Fruit fly (Drosophila melanogaster) whole organism, embryonic: Measurements from ENCODE around the gene dbo.

ENCODE experiments used
- Atf3 ChIP-seq: fragments of 200-800 bp; sonication (Bioruptor generic); optimal IDR thresholded peaks from 3 replicates; lab custom pipeline; 2016; ENCODE audit warnings: missing biosample characterization, missing genetic modification characterization
- CG10543 ChIP-seq: fragments of 200-800 bp; sonication (Bioruptor generic); optimal IDR thresholded peaks from 3 replicates; lab custom pipeline; 2017; ENCODE audit warnings: missing biosample characterization, mild to moderate bottlenecking, missing genetic modification characterization, moderate library complexity
- CG11456 ChIP-seq: fragments of 200-800 bp; sonication (Bioruptor generic); IDR thresholded peaks from 3 replicates; pipeline ENCODE4 v1.3.6; 2022; ENCODE audit warnings: missing biosample characterization, missing genetic modification characterization
- CG11504 ChIP-seq: fragments of 200-800 bp; sonication (Bioruptor generic); optimal IDR thresholded peaks from 3 replicates; lab custom pipeline; 2019; ENCODE audit warnings: missing biosample characterization, mild to moderate bottlenecking, missing genetic modification characterization, moderate library complexity
- CG12391 ChIP-seq: fragments of 200-800 bp; sonication (Bioruptor generic); optimal IDR thresholded peaks from 3 replicates; lab custom pipeline; 2018; ENCODE audit warnings: missing biosample characterization, mild to moderate bottlenecking, missing genetic modification characterization, moderate library complexity
- CG13424 ChIP-seq: fragments of 200-800 bp; sonication (Bioruptor generic); optimal IDR thresholded peaks from 2 replicates; lab custom pipeline; 2019; ENCODE audit warnings: missing biosample characterization, mild to moderate bottlenecking, missing genetic modification characterization, moderate library complexity
- CG17361 ChIP-seq: fragments of 200-800 bp; sonication (Bioruptor generic); IDR thresholded peaks from 3 replicates; pipeline ENCODE4 v1.3.6; 2022; ENCODE audit warnings: missing biosample characterization, missing genetic modification characterization
- CG17612 ChIP-seq: fragments of 200-800 bp; sonication (Bioruptor generic); IDR thresholded peaks from 2 replicates; pipeline ENCODE4 v1.3.6; 2022; ENCODE audit warnings: missing biosample characterization, missing genetic modification characterization
- CG30020 ChIP-seq: fragments of 200-800 bp; optimal IDR thresholded peaks from 2 replicates; lab custom pipeline; 2019; ENCODE audit warnings: missing biosample characterization, mild to moderate bottlenecking, missing genetic modification characterization, moderate library complexity
- CG33557 ChIP-seq: fragments of 200-800 bp; sonication (Bioruptor generic); optimal IDR thresholded peaks from 2 replicates; lab custom pipeline; 2019; ENCODE audit warnings: missing biosample characterization, mild to moderate bottlenecking, missing genetic modification characterization, moderate library complexity
- CG3838 ChIP-seq: fragments of 200-800 bp; sonication (Bioruptor generic); optimal IDR thresholded peaks from 3 replicates; lab custom pipeline; 2016; ENCODE audit warnings: missing biosample characterization, missing genetic modification characterization
- CG42726 ChIP-seq: fragments of 200-800 bp; sonication (Bioruptor generic); IDR thresholded peaks from 2 replicates; pipeline ENCODE4 v1.3.6; 2022; ENCODE audit warnings: missing biosample characterization, missing genetic modification characterization; ENCODE audit not compliant: partially characterized antibody
- CG43689 ChIP-seq: fragments of 200-800 bp; sonication (Bioruptor generic); IDR thresholded peaks from 2 replicates; pipeline ENCODE4 v1.3.6; 2022; ENCODE audit warnings: missing biosample characterization, missing genetic modification characterization
- CG4424 ChIP-seq: fragments of 200-800 bp; sonication (Bioruptor generic); optimal IDR thresholded peaks from 3 replicates; lab custom pipeline; 2016; ENCODE audit warnings: missing biosample characterization, missing genetic modification characterization
- CG7839 ChIP-seq: fragments of 200-800 bp; sonication (Bioruptor generic); optimal IDR thresholded peaks from 3 replicates; lab custom pipeline; 2018; ENCODE audit warnings: missing biosample characterization, mild to moderate bottlenecking, missing genetic modification characterization, moderate library complexity
- CG9727 ChIP-seq: fragments of 200-800 bp; sonication (Bioruptor generic); optimal IDR thresholded peaks from 3 replicates; lab custom pipeline; 2017; ENCODE audit warnings: missing biosample characterization, mild to moderate bottlenecking, missing genetic modification characterization
- Elba2 ChIP-seq: fragments of 200-800 bp; sonication (Bioruptor generic); optimal IDR thresholded peaks from 3 replicates; lab custom pipeline; 2016; ENCODE audit warnings: missing biosample characterization, missing genetic modification characterization
- Meics ChIP-seq: fragments of 200-800 bp; sonication (Bioruptor generic); optimal IDR thresholded peaks from 2 replicates; lab custom pipeline; 2017; ENCODE audit warnings: missing biosample characterization, mild to moderate bottlenecking, missing genetic modification characterization
- Mes4 ChIP-seq: fragments of 200-800 bp; sonication (Bioruptor generic); optimal IDR thresholded peaks from 2 replicates; lab custom pipeline; 2016; ENCODE audit warnings: missing biosample characterization, missing genetic modification characterization
- Nf-YB ChIP-seq: fragments of 200-800 bp; sonication (Bioruptor generic); optimal IDR thresholded peaks from 3 replicates; lab custom pipeline; 2019; ENCODE audit warnings: missing biosample characterization, mild to moderate bottlenecking, missing genetic modification characterization, moderate library complexity
- Oaz ChIP-seq: fragments of 200-800 bp; sonication (Bioruptor generic); IDR thresholded peaks from 2 replicates; pipeline ENCODE4 v1.3.6; 2022; ENCODE audit warnings: missing biosample characterization, missing genetic modification characterization
- Oli ChIP-seq: fragments of 200-800 bp; sonication (Bioruptor generic); optimal IDR thresholded peaks from 2 replicates; lab custom pipeline; 2018; ENCODE audit warnings: missing biosample characterization, mild to moderate bottlenecking, missing genetic modification characterization, moderate library complexity
- Side ChIP-seq: fragments of 200-800 bp; sonication (Bioruptor generic); optimal IDR thresholded peaks from 2 replicates; lab custom pipeline; 2016; ENCODE audit warnings: missing biosample characterization, missing genetic modification characterization
- Ssrp ChIP-seq: fragments of 200-800 bp; sonication (Bioruptor generic); optimal IDR thresholded peaks from 2 replicates; lab custom pipeline; 2018; ENCODE audit warnings: missing biosample characterization, mild to moderate bottlenecking, missing genetic modification characterization, moderate library complexity
- TFAM ChIP-seq: fragments of 200-800 bp; sonication (Bioruptor generic); optimal IDR thresholded peaks from 2 replicates; lab custom pipeline; 2017; ENCODE audit warnings: missing biosample characterization, missing genetic modification characterization, inconsistent platforms
- Trl ChIP-seq, 3 experiments: fragments of >200 bp in 2 of 3; fragments of 200-800 bp in 1 of 3; sonication (Bioruptor generic) in 1 of 3; optimal IDR thresholded peaks; 2 replicates in 1 of 3; 3 replicates in 2 of 3; lab custom pipeline; 2016 to 2017; ENCODE audit warnings: missing biosample characterization in 1 of 3, missing genetic modification characterization in 1 of 3
- abd-A ChIP-seq: fragments of 200-800 bp; sonication (Bioruptor generic); optimal IDR thresholded peaks from 3 replicates; lab custom pipeline; 2019; ENCODE audit warnings: missing biosample characterization, mild to moderate bottlenecking, missing genetic modification characterization, moderate library complexity
- aop ChIP-seq: fragments of 200-800 bp; sonication (Bioruptor generic); IDR thresholded peaks from 2 replicates; pipeline ENCODE4 v1.3.6; 2022; ENCODE audit warnings: missing biosample characterization, missing genetic modification characterization
- ara ChIP-seq: fragments of 200-800 bp; sonication (Bioruptor generic); IDR thresholded peaks from 2 replicates; pipeline ENCODE4 v1.3.6; 2022; ENCODE audit warnings: missing biosample characterization, missing genetic modification characterization
- bcd ChIP-seq: fragments of 200-800 bp; sonication (Bioruptor generic); optimal IDR thresholded peaks from 2 replicates; lab custom pipeline; 2017; ENCODE audit warnings: missing biosample characterization, mild to moderate bottlenecking, missing genetic modification characterization
- bigmax ChIP-seq: fragments of 200-800 bp; sonication (Bioruptor generic); optimal IDR thresholded peaks from 2 replicates; lab custom pipeline; 2018; ENCODE audit warnings: missing biosample characterization, mild to moderate bottlenecking, missing genetic modification characterization
- caup ChIP-seq: fragments of 200-800 bp; sonication (Bioruptor generic); optimal IDR thresholded peaks from 3 replicates; lab custom pipeline; 2017; ENCODE audit warnings: missing biosample characterization, mild to moderate bottlenecking, missing genetic modification characterization, moderate library complexity; ENCODE audit not compliant: severe bottlenecking
- corto ChIP-seq: fragments of 200-800 bp; sonication (Bioruptor generic); optimal IDR thresholded peaks from 2 replicates; lab custom pipeline; 2016; ENCODE audit warnings: missing biosample characterization, mild to moderate bottlenecking, missing genetic modification characterization, moderate library complexity
- croc ChIP-seq: fragments of 200-800 bp; sonication (Bioruptor generic); conservative IDR thresholded peaks from 3 replicates; pipeline ENCODE4 v1.3.6; 2022; ENCODE audit warnings: missing biosample characterization, missing genetic modification characterization
- danr ChIP-seq: fragments of 200-800 bp; sonication (Bioruptor generic); IDR thresholded peaks from 2 replicates; pipeline ENCODE4 v1.3.6; 2022; ENCODE audit warnings: missing biosample characterization, missing genetic modification characterization
- dmrt11E ChIP-seq: fragments of 200-800 bp; sonication (Bioruptor generic); optimal IDR thresholded peaks from 3 replicates; lab custom pipeline; 2018; ENCODE audit warnings: missing biosample characterization, mild to moderate bottlenecking, missing genetic modification characterization, moderate library complexity
- gcm ChIP-seq: fragments of 200-800 bp; sonication (Bioruptor generic); optimal IDR thresholded peaks from 2 replicates; lab custom pipeline; 2019; ENCODE audit warnings: missing biosample characterization, mild to moderate bottlenecking, missing genetic modification characterization, moderate library complexity
- gfzf ChIP-seq: fragments of 200-800 bp; sonication (Bioruptor generic); optimal IDR thresholded peaks from 2 replicates; lab custom pipeline; 2016; ENCODE audit warnings: missing biosample characterization, mild to moderate bottlenecking, missing genetic modification characterization, moderate library complexity
- jigr1 ChIP-seq: fragments of 200-800 bp; sonication (Bioruptor generic); IDR thresholded peaks from 3 replicates; pipeline ENCODE4 v1.3.6; 2022; ENCODE audit warnings: missing biosample characterization, missing genetic modification characterization
- kah ChIP-seq: fragments of 200-800 bp; sonication (Bioruptor generic); optimal IDR thresholded peaks from 2 replicates; lab custom pipeline; 2018; ENCODE audit warnings: missing biosample characterization, mild to moderate bottlenecking, missing genetic modification characterization
- knrl ChIP-seq: fragments of 200-800 bp; sonication (Bioruptor generic); IDR thresholded peaks from 3 replicates; pipeline ENCODE4 v1.3.6; 2022; ENCODE audit warnings: missing biosample characterization, missing genetic modification characterization; ENCODE audit not compliant: partially characterized antibody
- mam ChIP-seq: fragments of 200-800 bp; sonication (Bioruptor generic); optimal IDR thresholded peaks from 3 replicates; lab custom pipeline; 2016; ENCODE audit warnings: missing biosample characterization, missing genetic modification characterization
- mirr ChIP-seq: fragments of 200-800 bp; sonication (Bioruptor generic); optimal IDR thresholded peaks from 3 replicates; lab custom pipeline; 2018; ENCODE audit warnings: missing biosample characterization, mild to moderate bottlenecking, missing genetic modification characterization
- nmo ChIP-seq: fragments of 200-800 bp; sonication (Bioruptor generic); optimal IDR thresholded peaks from 2 replicates; lab custom pipeline; 2018; ENCODE audit warnings: missing biosample characterization, mild to moderate bottlenecking, missing genetic modification characterization, moderate library complexity
- peb ChIP-seq: fragments of 200-800 bp; sonication (Bioruptor generic); IDR thresholded peaks from 2 replicates; pipeline ENCODE4 v1.3.6; 2022; ENCODE audit warnings: missing biosample characterization, missing genetic modification characterization
- pita ChIP-seq: fragments of 200-800 bp; sonication (Bioruptor generic); optimal IDR thresholded peaks from 2 replicates; lab custom pipeline; 2017; ENCODE audit warnings: missing biosample characterization, mild to moderate bottlenecking, missing genetic modification characterization
- run ChIP-seq: fragments of 200-800 bp; sonication (Bioruptor generic); optimal IDR thresholded peaks from 3 replicates; lab custom pipeline; 2018; ENCODE audit warnings: missing biosample characterization, mild to moderate bottlenecking, missing genetic modification characterization
- sens ChIP-seq: fragments of 200-800 bp; sonication (Bioruptor generic); peaks from one replicate; lab custom pipeline; 2016; ENCODE audit warnings: missing biosample characterization, missing genetic modification characterization
- sens-2 ChIP-seq: fragments of 200-800 bp; sonication (Bioruptor generic); IDR thresholded peaks from 2 replicates; pipeline ENCODE4 v1.3.6; 2022; ENCODE audit warnings: missing biosample characterization, missing genetic modification characterization
- so ChIP-seq: fragments of 200-800 bp; sonication (Bioruptor generic); IDR thresholded peaks from 3 replicates; pipeline ENCODE4 v1.3.6; 2022; ENCODE audit warnings: missing biosample characterization, missing genetic modification characterization
- trem ChIP-seq: fragments of 200-800 bp; optimal IDR thresholded peaks from 3 replicates; lab custom pipeline; 2019; ENCODE audit warnings: missing biosample characterization, mild to moderate bottlenecking, missing genetic modification characterization, moderate library complexity

Gene dbo

dm6 chr3L:15777383-15777782 lies 49.3 kb upstream of the dbo start (continued):
- TF ChIP-seq ara (GFP tag; lab: Robert Waterston, UW) (no peak), so (GFP tag; lab: Robert Waterston, UW) (no peak), run (no peak), CG30020 (tag; lab: Kevin White, UChicago) (no peak), CG10543 (GFP tag; lab: Kevin White, UChicago) (no peak), CG3838 (GFP tag; lab: Kevin White, UChicago) (no peak), nmo (GFP tag; lab: Kevin White, UChicago) (peak; percentile 28), gfzf (GFP tag; lab: Kevin White, UChicago) (no peak), CG11504 (tag; lab: Kevin White, UChicago) (no peak), Ssrp (no peak), CG9727 (GFP tag; lab: Kevin White, UChicago) (peak; percentile 15), CG43689 (GFP tag; lab: Robert Waterston, UW) (no peak), Mes4 (GFP tag; lab: Kevin White, UChicago) (no peak), CG33557 (GFP tag; lab: Kevin White, UChicago) (peak; percentile 22), dmrt11E (peak; percentile 68), aop (no peak), mam (GFP tag; lab: Kevin White, UChicago) (no peak), knrl (GFP tag; lab: Robert Waterston, UW) (no peak), CG11456 (no peak), TFAM (GFP tag; lab: Kevin White, UChicago) (no peak), sens (GFP tag; lab: Kevin White, UChicago) (peak; percentile 73), caup (no peak), CG12391 (peak; percentile 19), sens-2 (GFP tag; lab: Robert Waterston, UW) (no peak), corto (GFP tag; lab: Kevin White, UChicago) (no peak), Nf-YB (GFP tag; lab: Kevin White, UChicago) (no peak), CG42726 (GFP tag; lab: Robert Waterston, UW) (no peak), mirr (GFP tag; lab: Kevin White, UChicago) (no peak), Oaz (GFP tag; lab: Robert Waterston, UW) (no peak), croc (no peak), jigr1 (GFP tag; lab: Robert Waterston, UW) (no peak), pita (no peak), bcd (GFP tag; lab: Kevin White, UChicago) (no peak), gcm (GFP tag; lab: Kevin White, UChicago) (no peak), abd-A (tag; lab: Kevin White, UChicago) (no peak), Elba2 (no peak), trem (tag; lab: Kevin White, UChicago) (peak; percentile 25), CG17612 (no peak), peb (no peak), Trl (optimal IDR thresholded peaks at IDR 0.05; lab: Kevin White, UChicago) (no peak), Trl (GFP tag; optimal IDR thresholded peaks at IDR 0.05; lab: Kevin White, UChicago) (no peak), Oli (tag; lab: Kevin White, UChicago) (peak; percentile 0), Meics (GFP tag; lab: Kevin White, UChicago) (no peak), kah (no peak), bigmax (no peak), Side (no peak), CG13424 (tag; lab: Kevin White, UChicago) (no peak), danr (GFP tag; lab: Robert Waterston, UW) (no peak), Atf3 (GFP tag; lab: Kevin White, UChicago) (no peak), CG7839 (tag; lab: Kevin White, UChicago) (peak; percentile 41), CG4424 (no peak), CG17361 (GFP tag; lab: Robert Waterston, UW) (peak; percentile 69; the same call in 2 of the 3 replicates)
